Fruit fly (Drosophila melanogaster) S2 (cell line): Measurements from ENCODE around the gene CG7512.

Experiments
- CG8478 ChIP-seq: fragments of >200 bp; optimal IDR thresholded peaks from 2 replicates; lab custom pipeline; 2018
- CTCF ChIP-seq, 2 experiments: fragments of >200 bp; optimal IDR thresholded peaks; 2 replicates each; lab custom pipeline; 2018

DNA sequence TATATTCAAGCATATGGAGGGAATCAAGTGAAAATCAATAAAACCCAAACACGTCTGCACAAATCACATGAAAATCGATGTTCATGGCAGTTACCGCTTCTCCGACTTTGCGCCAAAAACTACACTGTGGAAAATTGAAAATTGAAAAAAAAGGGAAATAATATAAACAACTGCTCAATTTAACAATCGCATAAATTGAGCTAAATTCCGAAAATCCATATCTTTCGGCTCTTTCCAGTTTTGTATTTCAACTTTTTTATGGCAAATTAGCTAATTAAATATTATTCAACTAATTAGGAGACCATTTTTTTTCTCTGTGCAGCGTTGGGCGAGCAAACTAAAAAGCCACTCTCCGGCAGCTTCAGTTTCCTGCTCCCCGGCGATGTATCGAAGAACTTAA is 29.0 kb upstream of the CG7512 start:
- TF ChIP-seq CTCF (optimal IDR thresholded peaks at IDR 0.05; lab: Kevin White, UChicago), result no peak
- TF ChIP-seq CG8478, result no peak
